Worm (Caenorhabditis elegans) whole organism, L3 larva: ENCODE data around the gene T12A7.2.

Source experiments
- R02D3.7 ChIP-seq: fragments of 150-350 bp; optimal IDR thresholded peaks from 2 replicates; lab custom pipeline; 2014; ENCODE audit warnings: missing biosample characterization, missing genetic modification characterization
- elt-3 ChIP-seq, 3 experiments: fragments of 150-350 bp in 1 of 3; sonication (generic microtip) in 2 of 3; optimal IDR thresholded peaks; 2 replicates in 2 of 3; 4 replicates in 1 of 3; lab custom pipeline; 2014 to 2017; ENCODE audit warnings: missing biosample characterization in 3 of 3, missing genetic modification characterization in 3 of 3
- fkh-10 ChIP-seq: sonication (generic microtip); optimal IDR thresholded peaks from 2 replicates; lab custom pipeline; 2017; ENCODE audit warnings: missing biosample characterization, missing genetic modification reagents, missing genetic modification characterization
- fos-1 ChIP-seq: fragments of 150-350 bp; optimal IDR thresholded peaks from 2 replicates; lab custom pipeline; 2014; ENCODE audit warnings: missing biosample characterization, missing genetic modification characterization
- lin-39 ChIP-seq: fragments of 150-350 bp; optimal IDR thresholded peaks from 2 replicates; lab custom pipeline; 2018; ENCODE audit warnings: missing biosample characterization, missing genetic modification reagents, missing genetic modification characterization
- pqm-1 ChIP-seq: fragments of 150-350 bp; optimal IDR thresholded peaks from 2 replicates; lab custom pipeline; 2017; ENCODE audit warnings: missing biosample characterization, missing genetic modification characterization, inconsistent platforms
- snpc-4 ChIP-seq: fragments of 150-350 bp; optimal IDR thresholded peaks from 2 replicates; lab custom pipeline; 2014; ENCODE audit warnings: missing biosample characterization, missing genetic modification characterization
- unc-39 ChIP-seq: sonication (generic microtip); optimal IDR thresholded peaks from 4 replicates; lab custom pipeline; 2017; ENCODE audit warnings: missing biosample characterization, missing genetic modification characterization
- unc-62 ChIP-seq: fragments of 150-350 bp; sonication (generic microtip); optimal IDR thresholded peaks from 4 replicates; lab custom pipeline; 2014; ENCODE audit warnings: missing biosample characterization, missing genetic modification reagents, missing genetic modification characterization

DNA sequence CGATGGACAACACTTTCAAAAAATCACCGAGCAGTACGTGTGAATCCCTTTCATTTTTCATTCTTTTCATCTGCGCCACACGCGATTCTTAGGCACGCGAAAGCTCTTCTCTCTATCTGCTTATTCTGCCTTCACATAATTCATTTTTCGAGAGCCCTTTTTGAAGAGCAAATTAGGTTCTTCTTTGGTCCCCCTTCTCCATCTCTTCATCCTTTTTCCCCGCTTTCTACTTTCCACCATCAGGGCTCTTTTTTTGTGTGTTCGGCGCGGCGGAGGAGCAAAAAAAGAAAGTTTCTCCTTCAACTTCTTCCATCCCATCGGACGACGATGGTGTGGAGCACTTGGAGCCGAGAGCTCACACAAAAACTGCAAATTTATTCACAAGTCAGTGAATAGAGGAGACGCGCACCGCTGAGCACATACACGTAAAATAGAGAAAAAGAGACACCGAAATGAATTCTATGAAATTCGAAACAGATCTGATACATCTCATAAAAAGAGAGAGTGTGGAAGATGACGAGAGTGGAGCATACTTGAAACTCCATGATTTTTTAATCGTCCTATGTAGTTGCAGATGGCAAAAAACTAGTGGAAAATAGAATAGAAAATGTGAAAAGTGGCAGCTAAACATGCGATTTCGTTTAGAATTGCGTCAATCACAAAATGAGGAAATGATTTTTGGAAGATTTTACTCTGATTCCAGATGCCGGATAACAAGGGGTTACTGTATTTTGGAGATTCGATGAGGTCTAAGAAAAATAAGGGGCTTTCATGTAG, 24.3 kb upstream of the T12A7.2 start:
- TF ChIP-seq R02D3.7 (no peak), fos-1 (tag; lab: Kevin White, UChicago) (no peak), elt-3 (tag; optimal IDR thresholded peaks at IDR 0.05; lab: Kevin White, UChicago) (no peak), lin-39 (tag; lab: Kevin White, UChicago) (no peak), unc-62 (GFP tag; lab: Kevin White, UChicago) (no peak), fkh-10 (GFP tag; lab: Kevin White, UChicago) (peak; percentile 63), snpc-4 (tag; lab: Kevin White, UChicago) (no peak), unc-39 (tag; lab: Kevin White, UChicago) (no peak), pqm-1 (tag; lab: Kevin White, UChicago) (no peak)
